Worm (Caenorhabditis elegans) whole organism, L4 larva: ENCODE data around the gene gly-7.

Experiments used
- aha-1 ChIP-seq: fragments of 150-350 bp; peaks from one replicate; lab custom pipeline; 2014; ENCODE audit warnings: missing biosample characterization, missing genetic modification characterization
- cey-2 ChIP-seq: sonication (generic microtip); optimal IDR thresholded peaks from 3 replicates; lab custom pipeline; 2017; ENCODE audit warnings: missing genetic modification characterization, mild to moderate bottlenecking, missing compliant biosample characterization, antibody characterized with exemption, borderline replicate concordance; ENCODE audit not compliant: insufficient read depth
- daf-8 ChIP-seq: fragments of 200-800 bp; sonication (Bioruptor generic); IDR thresholded peaks from 2 replicates; pipeline ENCODE4 v1.3.6; 2022; ENCODE audit warnings: missing genetic modification characterization, missing compliant biosample characterization
- egl-27 ChIP-seq: sonication (generic microtip); optimal IDR thresholded peaks from 3 replicates; lab custom pipeline; 2017; ENCODE audit warnings: missing biosample characterization, missing genetic modification reagents, missing genetic modification characterization
- fos-1 ChIP-seq: fragments of 150-350 bp; optimal IDR thresholded peaks from 2 replicates; lab custom pipeline; 2014; ENCODE audit warnings: missing biosample characterization, missing genetic modification characterization
- lin-29 ChIP-seq: fragments of 200-800 bp; sonication (Bioruptor generic); IDR thresholded peaks from 2 replicates; pipeline ENCODE4 v1.3.6; 2022; ENCODE audit warnings: missing genetic modification reagents, missing genetic modification characterization, missing compliant biosample characterization
- lin-39 ChIP-seq: fragments of 150-350 bp; optimal IDR thresholded peaks from 2 replicates; lab custom pipeline; 2014; ENCODE audit warnings: missing biosample characterization, missing genetic modification reagents, missing genetic modification characterization
- mep-1 ChIP-seq: fragments of 150-350 bp; sonication (generic microtip); optimal IDR thresholded peaks from 3 replicates; lab custom pipeline; 2014; ENCODE audit warnings: missing biosample characterization, missing genetic modification characterization
- nhr-10 ChIP-seq: fragments of 150-350 bp; optimal IDR thresholded peaks from 2 replicates; lab custom pipeline; 2014; ENCODE audit warnings: missing biosample characterization, missing genetic modification characterization
- nhr-11 ChIP-seq: fragments of 150-350 bp; optimal IDR thresholded peaks from 2 replicates; lab custom pipeline; 2014; ENCODE audit warnings: missing biosample characterization, missing genetic modification characterization
- nhr-77 ChIP-seq: fragments of 150-350 bp; optimal IDR thresholded peaks from 2 replicates; lab custom pipeline; 2014; ENCODE audit warnings: missing biosample characterization, missing genetic modification characterization
- skn-1 ChIP-seq: fragments of 150-350 bp; optimal IDR thresholded peaks from 2 replicates; lab custom pipeline; 2014; ENCODE audit warnings: missing biosample characterization, missing genetic modification characterization
- snpc-4 ChIP-seq: fragments of 150-350 bp; optimal IDR thresholded peaks from 2 replicates; lab custom pipeline; 2014; ENCODE audit warnings: missing biosample characterization, missing genetic modification characterization

DNA sequence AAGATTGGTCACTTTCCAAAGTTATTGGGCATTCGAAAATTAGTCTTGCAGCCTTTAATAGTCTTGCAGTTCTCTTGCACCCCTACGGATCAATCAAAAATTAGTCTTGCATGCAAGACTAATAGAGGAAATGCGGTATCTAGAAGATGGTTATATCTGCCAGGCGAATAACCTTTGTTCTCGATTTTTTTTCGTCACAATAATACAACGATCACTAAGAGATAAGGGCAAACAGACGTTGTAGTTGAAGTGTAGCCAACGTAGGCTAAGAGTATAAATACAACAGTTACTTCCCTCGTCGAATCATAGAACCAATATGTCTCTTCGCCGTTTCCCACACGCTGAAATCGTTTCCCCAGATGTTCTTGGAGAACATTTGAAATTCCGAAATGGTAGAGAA is 20.6 kb upstream of the gly-7 start, which contains the start of gene T10B5.8:
- TF ChIP-seq nhr-77 (tag; lab: Kevin White, UChicago) (no peak), fos-1 (tag; lab: Kevin White, UChicago) (no peak), skn-1 (no peak), nhr-10 (tag; lab: Kevin White, UChicago) (no peak), cey-2 (no peak), nhr-11 (tag; lab: Kevin White, UChicago) (no peak), aha-1 (tag; lab: Kevin White, UChicago) (peak; percentile 3), daf-8 (GFP tag; lab: Robert Waterston, UW) (no peak), mep-1 (tag; lab: Kevin White, UChicago) (no peak), egl-27 (tag; lab: Kevin White, UChicago) (no peak), lin-39 (tag; lab: Kevin White, UChicago) (no peak), lin-29 (GFP tag; lab: Robert Waterston, UW) (no peak), snpc-4 (tag; lab: Kevin White, UChicago) (no peak)
